Worm (Caenorhabditis elegans): ENCODE measurements around the gene his-32.

The his-32 gene

ce11 chrIV:8375381-8375780 is 41.3 kb downstream of the his-32 start (continued):
- TF ChIP-seq unc-130 (GFP tag; optimal IDR thresholded peaks at IDR 0.05) (peak; percentile 71), dmd-9 (GFP tag; IDR thresholded peaks at IDR 0.05) (peak; percentile 68; the same call in 1 of the 2 replicates), Y105C5A.15 (GFP tag; IDR thresholded peaks at IDR 0.05) (peak; percentile 83), Y75B8A.6 (GFP tag; IDR thresholded peaks at IDR 0.05) (0 out of 2 replicates have a peak, but pooled peaks have one; percentile 73), ctbp-1 (GFP tag; IDR thresholded peaks at IDR 0.05) (peak; percentile 77; the same call in 1 of the 2 replicates), madf-9 (GFP tag; conservative IDR thresholded peaks at IDR 0.05) (0 out of 2 replicates have a peak, but pooled peaks have one; percentile 53), nhr-77 (tag; optimal IDR thresholded peaks at IDR 0.05) (peak; percentile 48), php-3 (GFP tag; IDR thresholded peaks at IDR 0.05) (0 out of 2 replicates have a peak, but pooled peaks have one; percentile 54), D1046.2 (GFP tag; IDR thresholded peaks at IDR 0.05) (peak; percentile 61; the same call in 1 of the 2 replicates), duxl-1 (tag; optimal IDR thresholded peaks at IDR 0.05; ENCODE audit: poor library complexity) (peak; percentile 65), nhr-111 (GFP tag; optimal IDR thresholded peaks at IDR 0.05) (no peak), daf-8 (GFP tag; IDR thresholded peaks at IDR 0.05) (no peak), F26F4.8 (GFP tag; conservative IDR thresholded peaks at IDR 0.05) (peak; percentile 60; the same call in 1 of the 2 replicates), aly-2 (tag; optimal IDR thresholded peaks at IDR 0.05) (no peak), nhr-6 (tag; optimal IDR thresholded peaks at IDR 0.05) (peak; percentile 14)

ce11 chrIV:8376923-8377322 is 42.8 kb downstream of the his-32 start:
- no peak for TF ChIP-seq unc-62 (GFP tag; optimal IDR thresholded peaks at IDR 0.05 in 1 of 2)
- no peak for TF ChIP-seq unc-62 (tag; optimal IDR thresholded peaks at IDR 0.05)
- TF ChIP-seq T26A8.4 (GFP tag; IDR thresholded peaks at IDR 0.05), result no peak
- TF ChIP-seq ztf-11 (tag; optimal IDR thresholded peaks at IDR 0.05), result no peak
- no peak for TF ChIP-seq saeg-2 (GFP tag; IDR thresholded peaks at IDR 0.05)
- TF ChIP-seq lin-39 (tag; optimal IDR thresholded peaks at IDR 0.05), result no peak
- TF ChIP-seq dve-1 (tag; optimal IDR thresholded peaks at IDR 0.05; ENCODE audit: insufficient read depth), result peak; percentile 3
- TF ChIP-seq snpc-1.2 (GFP tag; IDR thresholded peaks at IDR 0.05), result no peak
- no peak for TF ChIP-seq nhr-237 (tag; optimal IDR thresholded peaks at IDR 0.05)
- TF ChIP-seq mes-2 (tag; optimal IDR thresholded peaks at IDR 0.05; ENCODE audit: poor library complexity, severe bottlenecking), result peak; percentile 12
- TF ChIP-seq hif-1 (tag; optimal IDR thresholded peaks at IDR 0.05), result no peak
- TF ChIP-seq nhr-11 (tag; optimal IDR thresholded peaks at IDR 0.05), result no peak
- TF ChIP-seq lsy-2 (tag; optimal IDR thresholded peaks at IDR 0.05), result peak in 1 of 2 experiments; percentile 19
- TF ChIP-seq Y48G9A.11 (GFP tag; IDR thresholded peaks at IDR 0.05), result no peak
- TF ChIP-seq spr-1 (tag; optimal IDR thresholded peaks at IDR 0.05), result no peak
- TF ChIP-seq jun-1 (tag; optimal IDR thresholded peaks at IDR 0.05), result no peak
- no peak for TF ChIP-seq madf-5 (GFP tag; IDR thresholded peaks at IDR 0.05)
- no peak for TF ChIP-seq nhr-6 (tag; optimal IDR thresholded peaks at IDR 0.05)
- no peak for TF ChIP-seq ztf-7 (tag; optimal IDR thresholded peaks at IDR 0.05)
- no peak for TF ChIP-seq lin-29 (GFP tag; IDR thresholded peaks at IDR 0.05)
- TF ChIP-seq fos-1 (tag; optimal IDR thresholded peaks at IDR 0.05), result no peak
- no peak for TF ChIP-seq ceh-20 (GFP tag; IDR thresholded peaks at IDR 0.05)
- peak in 1 of 2 experiments; percentile 3 for TF ChIP-seq daf-16 (GFP tag; optimal IDR thresholded peaks at IDR 0.05)
- no peak for TF ChIP-seq daf-16 (tag; optimal IDR thresholded peaks at IDR 0.05)
- TF ChIP-seq F26F4.8 (GFP tag; conservative IDR thresholded peaks at IDR 0.05), result no peak
- no peak for TF ChIP-seq vab-7 (GFP tag; IDR thresholded peaks at IDR 0.05)
- TF ChIP-seq nhr-77 (tag; optimal IDR thresholded peaks at IDR 0.05), result no peak
- TF ChIP-seq snpc-4 (tag; optimal IDR thresholded peaks at IDR 0.05), result no peak

- peak; percentile 74 for TF ChIP-seq pha-4 (GFP tag; IDR thresholded peaks at IDR 0.05)
- TF ChIP-seq pha-4 (tag; optimal IDR thresholded peaks at IDR 0.05), result no peak
- TF ChIP-seq dve-1 (tag; optimal IDR thresholded peaks at IDR 0.05; ENCODE audit: insufficient read depth), result no peak
- TF ChIP-seq ceh-32 (tag; optimal IDR thresholded peaks at IDR 0.05; ENCODE audit: poor library complexity), result no peak
- peak; percentile 39 for TF ChIP-seq mxl-3 (GFP tag; optimal IDR thresholded peaks at IDR 0.05)
- peak; percentile 66; the same call in 1 of the 2 replicates for TF ChIP-seq lim-7 (GFP tag; IDR thresholded peaks at IDR 0.05)
- TF ChIP-seq lin-39 (tag; optimal IDR thresholded peaks at IDR 0.05), result no peak
- TF ChIP-seq pqm-1 (tag; optimal IDR thresholded peaks at IDR 0.05), result no peak
- TF ChIP-seq attf-4 (tag; optimal IDR thresholded peaks at IDR 0.05), result no peak
- peak; percentile 90 for TF ChIP-seq snpc-1.2 (GFP tag; IDR thresholded peaks at IDR 0.05)
- TF ChIP-seq lin-29 (GFP tag; IDR thresholded peaks at IDR 0.05), result no peak
- peak; percentile 76 for TF ChIP-seq arid-1 (GFP tag; conservative IDR thresholded peaks at IDR 0.05)
- peak; percentile 51 for TF ChIP-seq T20F7.1 (GFP tag; optimal IDR thresholded peaks at IDR 0.05)
- no peak for TF ChIP-seq mdl-1 (tag; optimal IDR thresholded peaks at IDR 0.05)
Measured at ce11 chrIV:8377501-8377900, 43.4 kb downstream of the his-32 start, which contains the start of gene D2096.7. Gene D2096.7 (minus strand): TSS chrIV:8377630.
